Worm (Caenorhabditis elegans) whole organism, L4 larva: ENCODE measurements around the gene str-262.

Source experiments
- D1046.2 ChIP-seq: fragments of 200-800 bp; sonication (Bioruptor generic); IDR thresholded peaks from 2 replicates; pipeline ENCODE4 v1.3.6; 2022; ENCODE audit warnings: missing genetic modification characterization, missing compliant biosample characterization
- F26F4.8 ChIP-seq: fragments of 200-800 bp; sonication (Bioruptor generic); conservative IDR thresholded peaks from 2 replicates; pipeline ENCODE4 v1.3.6; 2022; ENCODE audit warnings: missing genetic modification characterization, missing compliant biosample characterization
- F37D6.2 ChIP-seq: sonication (generic microtip); optimal IDR thresholded peaks from 2 replicates; lab custom pipeline; 2016; ENCODE audit warnings: mild to moderate bottlenecking, missing genetic modification characterization, missing compliant biosample characterization
- F44E2.7 ChIP-seq: fragments of 200-800 bp; sonication (Bioruptor generic); IDR thresholded peaks from 2 replicates; pipeline ENCODE4 v2.1.2; 2022; ENCODE audit warnings: missing genetic modification characterization, missing compliant biosample characterization
- F49E8.2 ChIP-seq: sonication (generic microtip); optimal IDR thresholded peaks from 2 replicates; lab custom pipeline; 2016; ENCODE audit warnings: missing compliant biosample characterization, mild to moderate bottlenecking, missing genetic modification characterization, borderline replicate concordance
- T26A8.4 ChIP-seq: fragments of 200-800 bp; sonication (Bioruptor generic); IDR thresholded peaks from 2 replicates; pipeline ENCODE4 v1.3.6; 2022; ENCODE audit warnings: missing genetic modification characterization, missing compliant biosample characterization
- Y5F2A.4 ChIP-seq: fragments of 200-800 bp; sonication (Bioruptor generic); optimal IDR thresholded peaks from 2 replicates; lab custom pipeline; 2018; ENCODE audit warnings: mild to moderate bottlenecking, missing genetic modification characterization, missing compliant biosample characterization
- ZK337.2 ChIP-seq: fragments of 200-800 bp; sonication (Bioruptor generic); IDR thresholded peaks from 2 replicates; pipeline ENCODE4 v1.3.6; 2022; ENCODE audit warnings: missing genetic modification reagents, missing genetic modification characterization, missing compliant biosample characterization
- ZK546.5 ChIP-seq, 2 experiments: sonication (generic microtip); optimal IDR thresholded peaks; 2 replicates each; lab custom pipeline; 2017; ENCODE audit warnings: missing biosample characterization in 2 of 2, missing genetic modification characterization in 2 of 2
- arid-1 ChIP-seq: fragments of 200-800 bp; sonication (Bioruptor generic); conservative IDR thresholded peaks from 2 replicates; pipeline ENCODE4 v1.3.6; 2022; ENCODE audit warnings: missing genetic modification reagents, missing genetic modification characterization, missing compliant biosample characterization
- ceh-32 ChIP-seq: sonication (generic microtip); optimal IDR thresholded peaks from 2 replicates; lab custom pipeline; 2016; ENCODE audit warnings: mild to moderate bottlenecking, missing genetic modification characterization, missing compliant biosample characterization; ENCODE audit not compliant: poor library complexity
- ceh-44 ChIP-seq: fragments of 200-800 bp; sonication (Bioruptor generic); IDR thresholded peaks from 2 replicates; pipeline ENCODE4 v1.3.6; 2022; ENCODE audit warnings: missing genetic modification reagents, missing genetic modification characterization, missing compliant biosample characterization
- daf-19 ChIP-seq: fragments of 200-800 bp; sonication (Bioruptor generic); conservative IDR thresholded peaks from 2 replicates; pipeline ENCODE4 v1.3.6; 2022; ENCODE audit warnings: missing genetic modification characterization, missing compliant biosample characterization
- dmd-6 ChIP-seq: fragments of 200-800 bp; sonication (Bioruptor generic); IDR thresholded peaks from 2 replicates; pipeline ENCODE4 v1.3.6; 2022; ENCODE audit warnings: missing genetic modification reagents, missing genetic modification characterization, missing compliant biosample characterization
- dmd-8 ChIP-seq: fragments of 200-800 bp; sonication (Bioruptor generic); IDR thresholded peaks from 2 replicates; pipeline ENCODE4 v1.3.6; 2022; ENCODE audit warnings: missing genetic modification characterization, missing compliant biosample characterization
- dmd-9 ChIP-seq: fragments of 200-800 bp; sonication (Bioruptor generic); IDR thresholded peaks from 2 replicates; pipeline ENCODE4 v1.3.6; 2022; ENCODE audit warnings: missing genetic modification reagents, missing genetic modification characterization, missing compliant biosample characterization
- egl-27 ChIP-seq: sonication (generic microtip); optimal IDR thresholded peaks from 3 replicates; lab custom pipeline; 2017; ENCODE audit warnings: missing biosample characterization, missing genetic modification reagents, missing genetic modification characterization
- fkh-10 ChIP-seq: fragments of 150-350 bp; optimal IDR thresholded peaks from 2 replicates; lab custom pipeline; 2014; ENCODE audit warnings: missing biosample characterization, missing genetic modification reagents, missing genetic modification characterization
- fos-1 ChIP-seq: fragments of 150-350 bp; optimal IDR thresholded peaks from 2 replicates; lab custom pipeline; 2014; ENCODE audit warnings: missing biosample characterization, missing genetic modification characterization
- gei-8 ChIP-seq: fragments of 200-800 bp; sonication (Bioruptor generic); optimal IDR thresholded peaks from 2 replicates; lab custom pipeline; 2018; ENCODE audit warnings: mild to moderate bottlenecking, missing genetic modification characterization, missing compliant biosample characterization
- hif-1 ChIP-seq, 2 experiments: sonication (generic microtip); optimal IDR thresholded peaks; 2 replicates each; lab custom pipeline; 2016 to 2017; ENCODE audit warnings: missing compliant biosample characterization in 2 of 2, missing genetic modification characterization in 2 of 2, missing genetic modification reagents in 2 of 2, missing genotype in 2 of 2, mild to moderate bottlenecking in 1 of 2
- hmg-1.1 ChIP-seq: fragments of 200-800 bp; sonication (Bioruptor generic); IDR thresholded peaks from 2 replicates; pipeline ENCODE4 v1.3.6; 2022; ENCODE audit warnings: missing genetic modification reagents, missing genetic modification characterization, missing compliant biosample characterization
- jun-1 ChIP-seq: fragments of 150-350 bp; optimal IDR thresholded peaks from 2 replicates; lab custom pipeline; 2014; ENCODE audit warnings: missing biosample characterization, missing genetic modification reagents, missing genetic modification characterization
- lim-7 ChIP-seq: fragments of 200-800 bp; sonication (Bioruptor generic); IDR thresholded peaks from 2 replicates; pipeline ENCODE4 v1.3.6; 2022; ENCODE audit warnings: missing genetic modification characterization, missing compliant biosample characterization
- lin-15B ChIP-seq: fragments of 150-350 bp; sonication (generic microtip); optimal IDR thresholded peaks from 3 replicates; lab custom pipeline; 2014; ENCODE audit warnings: missing biosample characterization, missing genetic modification characterization
- lin-39 ChIP-seq: fragments of 150-350 bp; optimal IDR thresholded peaks from 2 replicates; lab custom pipeline; 2014; ENCODE audit warnings: missing biosample characterization, missing genetic modification reagents, missing genetic modification characterization
- lir-3 ChIP-seq: sonication (generic microtip); optimal IDR thresholded peaks from 2 replicates; lab custom pipeline; 2016; ENCODE audit warnings: mild to moderate bottlenecking, missing genetic modification characterization, missing compliant biosample characterization
- madf-5 ChIP-seq, 2 experiments: fragments of 200-800 bp; sonication (Bioruptor generic); IDR thresholded peaks; 2 replicates each; pipeline ENCODE4 v1.3.6; 2022; ENCODE audit warnings: missing compliant biosample characterization in 2 of 2, missing genetic modification characterization in 2 of 2
- mdl-1 ChIP-seq, 2 experiments: fragments of 150-350 bp in 1 of 2; sonication (generic microtip) in 1 of 2; optimal IDR thresholded peaks; 2 replicates each; lab custom pipeline; 2014 to 2017; ENCODE audit warnings: missing biosample characterization in 2 of 2, missing genetic modification characterization in 2 of 2
- mes-2 ChIP-seq: sonication (generic microtip); optimal IDR thresholded peaks from 2 replicates; lab custom pipeline; 2016; ENCODE audit warnings: missing genotype, mild to moderate bottlenecking, missing genetic modification characterization, missing compliant biosample characterization; ENCODE audit not compliant: poor library complexity, severe bottlenecking
- mxl-2 ChIP-seq: fragments of 200-800 bp; sonication (Bioruptor generic); conservative IDR thresholded peaks from 2 replicates; pipeline ENCODE4 v1.3.6; 2022; ENCODE audit warnings: missing genetic modification reagents, missing genetic modification characterization, missing compliant biosample characterization
- nhr-102 ChIP-seq: sonication (generic microtip); optimal IDR thresholded peaks from 2 replicates; lab custom pipeline; 2016; ENCODE audit warnings: mild to moderate bottlenecking, missing genetic modification characterization, moderate library complexity, missing compliant biosample characterization
- nhr-237 ChIP-seq: sonication (generic microtip); optimal IDR thresholded peaks from 2 replicates; lab custom pipeline; 2017; ENCODE audit warnings: missing biosample characterization, missing genetic modification characterization
- nhr-28 ChIP-seq: fragments of 150-350 bp; optimal IDR thresholded peaks from 2 replicates; lab custom pipeline; 2014; ENCODE audit warnings: missing biosample characterization, missing genetic modification characterization
- nhr-41 ChIP-seq: fragments of 200-800 bp; sonication (Bioruptor generic); IDR thresholded peaks from 2 replicates; pipeline ENCODE4 v1.3.6; 2022; ENCODE audit warnings: missing genetic modification reagents, missing genetic modification characterization, missing compliant biosample characterization
- nhr-76 ChIP-seq: fragments of 150-350 bp; optimal IDR thresholded peaks from 2 replicates; lab custom pipeline; 2014; ENCODE audit warnings: missing biosample characterization, missing genetic modification characterization
- pha-4 ChIP-seq, 2 experiments: fragments of 150-350 bp in 1 of 2; fragments of 200-800 bp in 1 of 2; sonication (Bioruptor generic) in 1 of 2; IDR thresholded peaks in 1 of 2; optimal IDR thresholded peaks in 1 of 2; 2 replicates each; pipeline versions ENCODE4 v1.3.6 to Lab custom; 2014 to 2022; ENCODE audit warnings: missing genetic modification characterization in 2 of 2, missing genetic modification reagents in 2 of 2, missing biosample characterization in 1 of 2, missing compliant biosample characterization in 1 of 2
- php-3 ChIP-seq: fragments of 200-800 bp; sonication (Bioruptor generic); IDR thresholded peaks from 2 replicates; pipeline ENCODE4 v1.3.6; 2022; ENCODE audit warnings: missing genetic modification reagents, missing genetic modification characterization, missing compliant biosample characterization
- rbr-2 ChIP-seq: sonication (generic microtip); optimal IDR thresholded peaks from 2 replicates; lab custom pipeline; 2016; ENCODE audit warnings: missing genotype, missing genetic modification characterization, missing compliant biosample characterization
- snpc-1.2 ChIP-seq: fragments of 200-800 bp; sonication (Bioruptor generic); IDR thresholded peaks from 2 replicates; pipeline ENCODE4 v1.3.6; 2022; ENCODE audit warnings: missing genetic modification reagents, missing genetic modification characterization, missing compliant biosample characterization
- snpc-4 ChIP-seq: fragments of 150-350 bp; optimal IDR thresholded peaks from 2 replicates; lab custom pipeline; 2014; ENCODE audit warnings: missing biosample characterization, missing genetic modification characterization
- spr-1 ChIP-seq: sonication (generic microtip); optimal IDR thresholded peaks from 2 replicates; lab custom pipeline; 2016; ENCODE audit warnings: mild to moderate bottlenecking, missing genetic modification characterization, missing compliant biosample characterization
- spr-3 ChIP-seq: fragments of 200-800 bp; sonication (Bioruptor generic); optimal IDR thresholded peaks from 2 replicates; lab custom pipeline; 2018; ENCODE audit warnings: mild to moderate bottlenecking, missing genetic modification characterization, missing compliant biosample characterization
- unc-130 ChIP-seq: sonication (generic microtip); optimal IDR thresholded peaks from 2 replicates; lab custom pipeline; 2016; ENCODE audit warnings: missing genetic modification reagents, missing genetic modification characterization, missing compliant biosample characterization
- zag-1 ChIP-seq: fragments of 150-350 bp; optimal IDR thresholded peaks from 2 replicates; lab custom pipeline; 2014; ENCODE audit warnings: missing biosample characterization, missing genetic modification characterization
- zfp-3 ChIP-seq: fragments of 200-800 bp; sonication (Bioruptor generic); conservative IDR thresholded peaks from 2 replicates; pipeline ENCODE4 v1.3.6; 2022; ENCODE audit warnings: missing genetic modification reagents, missing genetic modification characterization, missing compliant biosample characterization
- zip-11 ChIP-seq: fragments of 200-800 bp; sonication (Bioruptor generic); IDR thresholded peaks from 2 replicates; pipeline ENCODE4 v1.3.6; 2022; ENCODE audit warnings: missing genetic modification characterization, missing compliant biosample characterization
- zip-2 ChIP-seq: fragments of 150-350 bp; optimal IDR thresholded peaks from 2 replicates; lab custom pipeline; 2014; ENCODE audit warnings: missing biosample characterization, missing genetic modification characterization
- ztf-11 ChIP-seq: fragments of 150-350 bp; optimal IDR thresholded peaks from 2 replicates; lab custom pipeline; 2014; ENCODE audit warnings: missing biosample characterization, missing genetic modification characterization

The str-262 gene

DNA sequence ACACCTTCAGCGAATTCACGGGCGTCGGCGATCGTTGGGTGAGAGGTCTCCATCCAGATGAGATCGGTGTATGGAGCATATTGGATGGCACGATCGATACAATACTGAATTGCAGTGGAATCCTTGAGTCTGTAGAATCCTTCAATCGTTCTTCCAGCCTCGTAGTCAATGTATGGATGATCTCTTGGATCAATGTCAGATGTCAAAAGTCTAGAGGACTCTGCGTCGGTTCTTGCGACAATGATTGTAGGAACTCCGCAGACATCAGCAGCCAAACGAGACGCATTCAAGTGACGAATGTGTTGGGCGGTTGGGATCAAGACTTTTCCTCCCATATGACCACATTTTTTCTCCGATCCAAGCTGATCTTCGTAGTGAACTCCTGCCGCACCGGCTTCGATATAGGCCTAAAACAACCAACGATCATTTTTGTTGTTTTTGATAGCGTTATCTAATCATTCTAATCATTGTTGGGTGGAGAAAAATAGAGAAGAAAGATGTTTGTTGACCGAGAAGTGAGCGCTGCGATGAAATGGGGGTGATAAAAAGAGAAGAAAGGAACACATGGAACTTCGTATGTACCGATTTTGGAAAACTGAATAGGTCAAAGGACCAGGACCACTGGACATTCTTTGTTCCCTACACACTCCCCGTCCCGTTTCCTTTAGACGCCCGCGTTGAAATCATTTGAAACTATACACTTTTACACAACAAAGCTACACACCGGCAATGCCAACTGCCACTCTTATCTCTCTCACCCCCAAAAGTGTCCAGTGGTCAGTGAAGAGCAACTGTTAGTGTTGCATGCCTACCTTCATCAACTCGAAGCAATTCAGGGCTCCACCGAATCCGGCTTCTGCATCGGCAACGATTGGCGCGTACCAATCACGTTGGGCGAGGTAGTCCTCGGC, 25.8 kb downstream of the str-262 start (continued):
- TF ChIP-seq mes-2 (tag; lab: Kevin White, UChicago) (peak; percentile 11), gei-8 (no peak), fkh-10 (GFP tag; lab: Kevin White, UChicago) (no peak), ZK546.5 (tag; optimal IDR thresholded peaks at IDR 0.05; lab: Kevin White, UChicago) (no peak), mdl-1 (tag; optimal IDR thresholded peaks at IDR 0.05; lab: Kevin White, UChicago) (no peak), hmg-1.1 (GFP tag; lab: Robert Waterston, UW) (no peak), T26A8.4 (peak; percentile 27; the same call in 1 of the 2 replicates), pha-4 (GFP tag; IDR thresholded peaks at IDR 0.05; lab: Robert Waterston, UW) (peak; percentile 18; the same call in 1 of the 2 replicates), pha-4 (tag; optimal IDR thresholded peaks at IDR 0.05; lab: Kevin White, UChicago) (no peak), madf-5 (GFP tag; IDR thresholded peaks at IDR 0.05; lab: Robert Waterston, UW) (no peak; a peak in 1 of 4 replicates), zag-1 (tag; lab: Kevin White, UChicago) (no peak), nhr-28 (tag; lab: Kevin White, UChicago) (peak; percentile 26), zip-11 (GFP tag; lab: Robert Waterston, UW) (no peak), jun-1 (tag; lab: Kevin White, UChicago) (no peak), hif-1 (tag; optimal IDR thresholded peaks at IDR 0.05; lab: Kevin White, UChicago) (no peak), F26F4.8 (GFP tag; lab: Robert Waterston, UW) (no peak), mxl-2 (no peak), snpc-4 (no peak), D1046.2 (GFP tag; lab: Robert Waterston, UW) (no peak), php-3 (GFP tag; lab: Robert Waterston, UW) (no peak), ceh-44 (GFP tag; lab: Robert Waterston, UW) (no peak), nhr-237 (tag; lab: Kevin White, UChicago) (no peak), lin-15B (tag; lab: Kevin White, UChicago) (no peak), spr-3 (no peak), dmd-8 (GFP tag; lab: Robert Waterston, UW) (no peak), lir-3 (tag; lab: Kevin White, UChicago) (no peak), ceh-32 (tag; lab: Kevin White, UChicago) (no peak), dmd-9 (GFP tag; lab: Robert Waterston, UW) (peak; percentile 7; the same call in 1 of the 2 replicates), snpc-1.2 (GFP tag; lab: Robert Waterston, UW) (no peak), zip-2 (tag; lab: Kevin White, UChicago) (peak; percentile 15), fos-1 (tag; lab: Kevin White, UChicago) (no peak), F44E2.7 (no peak), nhr-41 (GFP tag; lab: Robert Waterston, UW) (no peak), nhr-76 (tag; lab: Kevin White, UChicago) (no peak), arid-1 (GFP tag; lab: Robert Waterston, UW) (no peak), ZK337.2 (no peak), unc-130 (no peak), daf-19 (GFP tag; lab: Robert Waterston, UW) (0 out of 2 replicates have a peak, but pooled peaks have one; percentile 38), egl-27 (tag; lab: Kevin White, UChicago) (no peak), zfp-3 (peak; percentile 41; the same call in 1 of the 2 replicates), ztf-11 (tag; lab: Kevin White, UChicago) (no peak), spr-1 (tag; lab: Kevin White, UChicago) (no peak), lim-7 (0 out of 2 replicates have a peak, but pooled peaks have one; percentile 8), dmd-6 (GFP tag; lab: Robert Waterston, UW) (no peak; the same call in 1 of the 2 replicates), nhr-102 (no peak), F37D6.2 (tag; lab: Kevin White, UChicago) (no peak), rbr-2 (tag; lab: Kevin White, UChicago) (no peak), Y5F2A.4 (GFP tag; lab: Kevin White, UChicago) (no peak), F49E8.2 (no peak), lin-39 (tag; lab: Kevin White, UChicago) (no peak)
